Fruit fly (Drosophila melanogaster): ENCODE results near the gene Rrp40.

DNA sequence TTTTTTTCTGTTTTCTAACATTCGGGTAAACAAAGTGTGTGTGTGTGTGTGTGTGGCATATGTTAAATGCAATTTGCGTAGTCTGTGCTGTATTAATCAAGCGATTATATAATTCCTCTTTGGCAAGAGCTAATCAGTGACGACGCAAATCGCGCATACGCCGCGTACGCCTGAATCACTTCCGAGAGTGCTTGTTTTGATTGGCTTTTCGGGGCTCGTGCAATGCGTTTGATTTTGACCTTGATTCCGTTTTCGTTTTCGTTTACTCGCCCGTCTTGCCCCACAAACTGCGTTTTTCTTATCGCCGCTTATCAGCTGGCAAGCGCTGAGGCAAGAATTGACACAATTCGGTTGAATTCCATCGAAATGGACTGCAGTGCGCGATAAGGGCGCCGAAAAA lies 35.7 kb upstream of the Rrp40 start:
- no peak for TF ChIP-seq Nf-YB (GFP tag; optimal IDR thresholded peaks at IDR 0.05)
- no peak for TF ChIP-seq CG10321 (GFP tag; IDR thresholded peaks at IDR 0.05)
- TF ChIP-seq psq (GFP tag; optimal IDR thresholded peaks at IDR 0.05): no peak
- no peak for TF ChIP-seq Dref (GFP tag; IDR thresholded peaks at IDR 0.05)
- TF ChIP-seq Fer1 (GFP tag; optimal IDR thresholded peaks at IDR 0.05): no peak

All from whole organism, embryonic.